Fruit fly (Drosophila melanogaster) whole organism, larva: ENCODE data around the gene CG6785.

Experiments
- noc ChIP-seq: fragments of 200-800 bp; sonication (Bioruptor generic); optimal IDR thresholded peaks from 3 replicates; lab custom pipeline; 2019; ENCODE audit warnings: missing biosample characterization, mild to moderate bottlenecking, missing genetic modification characterization, moderate library complexity

CG6785 gene

DNA sequence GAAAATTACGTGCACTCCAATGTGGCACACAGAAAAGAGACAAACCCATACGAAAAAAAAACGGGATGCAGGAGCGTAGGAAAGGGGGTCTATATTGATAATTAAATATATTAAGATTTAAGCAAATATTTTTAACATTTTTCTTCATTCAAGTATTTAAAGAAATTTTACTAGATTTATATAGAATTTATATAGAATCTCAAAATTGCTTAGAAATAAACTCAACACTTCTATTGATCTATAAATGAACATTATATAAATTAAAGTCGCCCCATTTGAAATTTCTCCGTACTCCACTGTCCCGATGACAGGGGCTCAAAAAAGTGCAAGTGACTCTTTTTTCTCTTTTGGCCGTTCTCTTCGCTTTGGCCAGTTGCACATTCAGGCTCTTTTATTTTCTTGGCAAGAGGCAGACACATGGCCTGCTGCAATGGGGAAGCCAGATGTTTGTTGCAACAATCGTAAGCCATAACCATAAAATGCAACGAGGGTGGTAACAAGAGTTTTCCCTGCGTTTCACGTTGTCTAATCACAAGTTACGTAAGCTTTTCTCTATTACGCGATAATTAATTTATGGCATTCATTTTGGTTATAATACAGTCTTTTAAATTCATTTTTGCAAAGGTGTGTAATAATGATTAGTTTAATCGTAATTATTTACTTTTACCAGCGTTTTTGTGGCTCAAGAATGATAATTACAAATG lies 20.8 kb upstream of the CG6785 start:
- TF ChIP-seq noc (tag; lab: Kevin White, UChicago): no peak

DNA sequence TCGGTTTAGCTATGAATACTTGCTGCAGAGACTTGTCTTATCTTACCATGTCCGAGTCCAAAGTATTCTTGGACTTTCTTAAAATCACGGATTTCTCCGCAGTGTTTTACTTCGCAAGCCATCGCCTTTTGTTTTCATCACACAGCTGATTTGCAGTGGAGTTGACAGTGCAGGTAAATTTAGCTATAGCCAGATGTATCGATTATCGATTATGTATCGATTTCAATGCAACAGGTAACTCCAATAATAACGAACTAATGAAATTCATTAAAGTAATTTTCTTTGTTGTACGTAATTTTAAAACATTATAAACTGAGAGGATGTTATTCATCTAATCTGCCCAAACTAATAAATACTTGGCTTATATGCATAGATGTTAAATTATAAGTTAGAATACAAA lies 18.0 kb upstream of the CG6785 start, which contains the start of gene Rab3-GAP:
Rab3-GAP (minus strand) TSS at position 150 of the 400 bp plus-strand sequence.
- TF ChIP-seq noc (tag; lab: Kevin White, UChicago): no peak

DNA sequence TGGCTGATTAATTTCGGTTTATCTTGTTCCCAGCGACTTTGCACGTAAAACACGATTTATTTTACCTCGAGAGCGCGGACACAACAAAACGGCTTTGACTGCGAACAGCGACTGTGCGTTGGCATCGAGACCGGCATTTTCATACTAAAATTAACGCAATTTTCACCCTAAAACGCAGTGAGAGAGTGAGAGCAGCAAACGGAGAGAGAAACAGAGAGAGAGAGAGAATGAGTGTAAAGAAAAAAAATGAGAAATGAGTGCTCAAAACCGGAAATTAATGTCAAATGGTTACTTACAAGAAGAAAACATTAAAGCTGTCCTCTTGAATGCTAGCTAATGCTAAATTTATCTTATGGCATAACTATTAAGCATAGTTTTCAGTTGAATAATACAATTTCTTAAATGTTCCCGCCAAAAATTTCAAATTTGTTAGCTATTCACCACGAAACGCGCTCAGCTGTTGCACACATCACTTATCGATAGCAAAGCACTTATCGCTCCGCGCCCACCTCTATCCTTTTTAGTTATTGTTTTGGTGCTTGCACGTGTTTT lies 10.9 kb upstream of the CG6785 start, which contains the start of the genes JhI-21, RpL7-like and CG34164:
JhI-21 (minus strand) TSS at position 206 of the 552 bp plus-strand sequence.
RpL7-like (plus strand) TSS at position 490 of the 552 bp plus-strand sequence.
CG34164 (plus strand) TSS at position 512 of the 552 bp plus-strand sequence.
- TF ChIP-seq noc (tag; lab: Kevin White, UChicago): no peak

DNA sequence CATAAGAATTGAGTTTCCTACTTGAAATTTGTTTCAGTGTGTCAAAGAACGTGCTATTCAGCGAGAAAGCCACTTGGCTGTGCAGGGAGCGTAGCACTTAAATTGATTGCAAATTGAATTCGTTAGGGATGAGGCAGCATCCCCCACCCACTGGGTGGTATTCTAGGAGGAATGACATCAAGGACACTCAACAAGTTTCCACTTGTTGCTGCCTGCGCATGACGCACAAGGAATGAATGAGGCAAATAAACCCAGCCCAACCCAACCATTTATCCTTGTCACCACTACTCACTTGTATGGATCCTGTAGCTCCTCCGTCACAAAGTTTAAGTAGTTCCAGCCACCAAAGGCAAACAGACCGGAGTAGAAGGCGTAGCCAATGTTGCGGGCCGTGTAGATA lies 8.4 kb upstream of the CG6785 start:
- TF ChIP-seq noc (tag; lab: Kevin White, UChicago): no peak

DNA sequence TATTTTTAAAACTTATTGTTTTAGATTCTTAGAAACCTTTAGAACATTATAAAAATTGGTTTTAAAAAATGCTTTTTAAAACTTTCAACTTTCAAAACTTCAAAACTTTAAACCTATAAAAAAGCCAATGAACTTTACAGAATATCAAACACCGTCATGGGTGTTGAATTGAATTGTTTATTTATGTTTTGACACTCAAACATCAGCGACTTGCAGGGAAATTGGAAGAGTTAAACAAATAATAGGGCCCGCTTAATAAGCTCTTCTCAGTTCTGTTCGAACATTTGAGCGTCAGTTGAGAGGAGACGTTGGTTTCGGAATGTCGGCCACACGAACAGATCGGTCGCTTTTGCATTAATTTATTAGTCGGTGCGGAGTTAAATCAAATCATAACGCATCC lies 4.1 kb upstream of the CG6785 start, which contains the start of gene PLCXD:
PLCXD (plus strand) TSS at position 286 of the 400 bp plus-strand sequence.
- no peak for TF ChIP-seq noc (tag; lab: Kevin White, UChicago)

DNA sequence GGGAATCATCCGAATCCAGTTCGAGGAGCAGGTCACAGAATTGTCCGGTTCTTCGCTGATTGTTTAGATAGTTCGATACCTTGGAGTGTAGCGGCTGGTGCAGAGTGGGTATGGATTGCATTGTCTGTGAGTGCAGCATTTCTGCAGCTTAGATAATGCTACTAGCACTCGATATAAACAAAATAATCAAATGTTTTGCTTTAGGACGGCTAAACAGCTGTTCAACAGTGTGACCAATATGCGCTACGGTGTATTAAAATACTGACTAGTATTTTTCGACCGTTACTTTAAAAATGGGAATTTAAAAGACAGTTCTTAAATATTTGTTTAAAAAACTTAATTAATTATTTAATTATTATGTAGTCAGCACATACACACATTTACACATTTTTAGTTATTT lies 3.7 kb upstream of the CG6785 start, which contains the start of gene Plzf:
Plzf (minus strand) TSS at position 196 of the 400 bp plus-strand sequence.
- no peak for TF ChIP-seq noc (tag; lab: Kevin White, UChicago)

DNA sequence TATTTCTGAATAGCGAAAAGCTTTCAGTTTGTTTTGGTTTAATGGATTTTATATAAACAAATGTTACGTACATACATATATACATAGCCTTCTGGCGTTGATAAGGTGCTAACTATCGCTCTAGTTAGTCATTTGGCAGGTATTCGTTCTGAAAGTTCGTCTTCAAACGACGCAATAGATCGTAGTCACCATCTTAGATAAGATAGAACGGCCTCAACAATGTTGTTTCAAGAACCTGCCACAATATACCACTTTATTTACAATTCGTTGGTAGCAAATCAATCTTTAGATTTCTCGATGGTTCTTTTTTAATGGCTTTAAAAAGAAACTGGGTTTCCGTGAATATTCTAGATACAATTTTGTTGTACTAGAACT lies 1.8 kb upstream of the CG6785 start:
- TF ChIP-seq noc (tag; lab: Kevin White, UChicago): peak; percentile 50

DNA sequence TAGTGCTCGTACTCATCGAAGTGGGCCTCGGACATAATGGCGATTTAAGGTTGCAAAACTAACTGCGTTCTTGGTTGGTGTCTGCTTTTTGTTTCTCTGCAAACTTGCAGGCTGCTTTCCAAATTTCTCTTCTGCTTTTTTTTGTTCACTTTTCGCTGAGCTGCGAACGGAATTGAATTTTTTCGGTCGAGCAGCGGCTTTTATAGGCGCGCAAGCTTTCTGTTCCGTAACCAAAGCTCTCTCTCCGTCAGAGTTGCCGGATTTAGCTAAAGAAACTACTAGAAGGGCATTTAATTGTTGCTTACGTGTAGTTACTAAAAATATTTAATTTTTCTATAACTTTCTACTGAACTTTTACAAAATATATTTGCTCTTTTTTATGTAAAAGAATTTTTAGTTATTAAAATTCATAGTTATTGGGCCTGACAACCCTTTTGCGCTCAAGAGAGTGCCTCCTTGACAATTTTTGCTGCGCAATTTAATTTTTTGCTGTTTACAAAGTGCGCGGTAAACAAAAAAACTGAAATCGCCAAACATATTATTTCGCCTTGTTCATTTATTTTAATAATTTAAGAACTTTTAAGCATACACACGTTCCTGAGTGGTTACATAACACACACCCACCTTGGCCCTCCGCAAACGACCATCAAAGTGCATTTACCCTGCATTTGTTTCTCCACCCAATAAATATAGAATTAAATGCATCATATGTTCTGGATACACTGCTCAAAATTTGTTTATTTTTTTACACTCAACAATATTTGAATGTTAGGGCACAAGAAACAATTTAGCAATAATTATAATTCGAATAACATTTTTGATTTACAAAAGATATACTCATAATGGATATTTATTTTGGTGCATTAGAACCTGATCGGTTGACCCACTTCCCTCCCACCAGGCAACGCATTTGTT lies 1.2 kb upstream of the CG6785 start, which contains the start of gene CG6770:
CG6770 (minus strand) TSS at position 178 of the 915 bp plus-strand sequence.
- TF ChIP-seq noc (tag; lab: Kevin White, UChicago): peak; percentile 87

DNA sequence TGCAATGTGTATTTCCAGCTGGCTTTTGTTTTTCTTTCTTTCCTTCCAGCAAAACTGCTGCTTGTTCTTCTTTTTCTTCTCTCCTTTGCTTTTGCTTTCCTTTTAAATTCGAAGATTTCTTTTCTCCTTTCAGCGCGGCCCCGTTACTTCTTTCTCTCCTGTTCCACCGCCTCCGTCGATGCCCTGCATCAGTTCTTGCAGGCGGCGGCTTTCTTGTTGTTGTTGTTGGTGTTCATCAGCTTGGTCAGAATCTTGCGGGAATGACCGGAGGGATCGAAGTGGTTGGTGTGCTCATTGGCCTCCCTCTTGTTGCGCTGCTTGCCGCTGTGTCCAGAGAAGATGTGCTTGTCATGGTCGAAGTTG lies 559 bp upstream of the CG6785 start:
- TF ChIP-seq noc (tag; lab: Kevin White, UChicago): no peak

DNA sequence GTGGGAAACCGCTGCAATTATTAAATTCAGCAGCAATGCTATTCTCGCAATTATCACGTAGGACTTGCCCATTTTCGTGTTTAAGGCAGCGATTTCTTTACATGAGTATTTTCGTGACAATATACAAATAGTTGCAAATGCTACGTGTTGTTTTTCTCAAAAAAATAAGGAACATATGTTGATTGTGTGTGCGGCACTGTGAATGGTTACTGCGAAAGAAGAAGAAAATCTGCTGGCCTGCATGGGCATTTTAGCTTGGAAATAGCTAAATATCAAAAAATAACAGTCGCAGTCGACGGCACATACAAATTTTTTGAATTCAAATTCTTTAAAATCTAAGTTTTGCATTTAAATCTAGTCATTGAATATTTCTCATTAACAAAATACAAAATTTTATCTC lies 4.5 kb downstream of the CG6785 start, which contains the start of gene CG6766:
CG6766 (minus strand) TSS at position 180 of the 400 bp plus-strand sequence.
- no peak for TF ChIP-seq noc (tag; lab: Kevin White, UChicago)

DNA sequence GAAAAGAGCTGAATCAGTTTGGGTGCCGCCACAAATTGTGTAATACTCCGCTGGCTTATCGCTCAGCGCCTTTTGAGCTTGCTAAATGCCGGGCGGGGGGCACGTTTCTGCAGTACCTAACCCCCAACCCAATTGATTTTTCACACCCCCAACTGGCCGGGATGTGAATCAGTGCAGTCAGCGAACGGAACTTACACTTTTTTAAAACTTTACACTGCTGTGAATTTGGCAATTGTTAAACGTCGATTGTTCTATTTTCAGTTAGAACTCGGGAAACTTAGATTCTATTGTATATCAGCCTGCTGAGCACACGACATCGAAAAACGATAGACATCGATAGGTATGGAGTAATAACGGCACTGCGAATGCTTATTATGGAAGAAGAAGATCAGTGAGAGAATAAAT lies 6.8 kb downstream of the CG6785 start, which contains the start of gene Tom70:
Tom70 (minus strand) TSS at position 335 of the 405 bp plus-strand sequence.
- no peak for TF ChIP-seq noc (tag; lab: Kevin White, UChicago)

DNA sequence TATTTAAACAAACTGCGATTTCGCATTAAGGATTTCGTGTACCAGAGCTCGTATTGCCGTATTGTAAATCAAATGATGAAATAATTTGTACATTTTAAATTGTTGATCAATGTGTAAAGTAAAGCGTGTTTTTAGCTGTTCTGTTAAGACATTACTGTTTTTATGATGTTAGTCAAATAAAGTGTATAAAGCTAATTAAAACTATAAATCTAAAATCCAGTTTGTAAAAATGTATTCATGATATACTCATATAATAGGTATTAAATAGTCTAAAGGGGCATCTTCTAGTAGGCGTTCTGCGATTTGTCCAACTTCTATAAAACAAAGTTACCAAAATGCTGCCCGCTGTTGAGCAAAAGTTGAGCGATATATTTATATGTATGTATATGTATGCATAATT lies 11.1 kb downstream of the CG6785 start, which contains the start of gene CG18788:
CG18788 (plus strand) TSS at position 301 of the 400 bp plus-strand sequence.
- TF ChIP-seq noc (tag; lab: Kevin White, UChicago): no peak

DNA sequence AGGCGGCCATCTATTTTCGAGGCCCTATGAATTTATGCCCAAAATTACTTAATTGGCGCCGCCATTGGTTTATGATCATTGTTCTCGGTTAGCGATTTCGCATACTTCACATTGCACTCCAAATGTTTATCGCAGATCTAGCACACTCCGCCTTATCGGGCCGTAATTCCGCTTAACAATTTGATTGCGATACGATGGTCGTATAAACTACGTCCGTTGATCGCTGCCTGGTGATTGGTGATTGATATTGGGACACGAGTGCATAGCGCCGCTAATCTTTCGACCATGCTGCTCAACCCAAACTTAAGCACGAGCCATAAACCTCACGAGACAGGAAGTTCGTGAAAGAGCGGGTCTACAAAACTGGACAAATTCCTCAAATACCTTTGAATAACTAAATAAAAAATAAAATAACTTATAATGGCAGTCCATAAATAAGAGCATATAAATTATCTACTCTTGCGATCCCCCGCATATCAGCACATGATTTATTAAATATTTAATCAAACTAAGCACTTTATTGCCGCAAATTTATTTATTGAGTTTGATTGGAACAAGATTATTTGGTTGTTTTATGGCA lies 14.4 kb downstream of the CG6785 start:
- TF ChIP-seq noc (tag; lab: Kevin White, UChicago): peak; percentile 79

DNA sequence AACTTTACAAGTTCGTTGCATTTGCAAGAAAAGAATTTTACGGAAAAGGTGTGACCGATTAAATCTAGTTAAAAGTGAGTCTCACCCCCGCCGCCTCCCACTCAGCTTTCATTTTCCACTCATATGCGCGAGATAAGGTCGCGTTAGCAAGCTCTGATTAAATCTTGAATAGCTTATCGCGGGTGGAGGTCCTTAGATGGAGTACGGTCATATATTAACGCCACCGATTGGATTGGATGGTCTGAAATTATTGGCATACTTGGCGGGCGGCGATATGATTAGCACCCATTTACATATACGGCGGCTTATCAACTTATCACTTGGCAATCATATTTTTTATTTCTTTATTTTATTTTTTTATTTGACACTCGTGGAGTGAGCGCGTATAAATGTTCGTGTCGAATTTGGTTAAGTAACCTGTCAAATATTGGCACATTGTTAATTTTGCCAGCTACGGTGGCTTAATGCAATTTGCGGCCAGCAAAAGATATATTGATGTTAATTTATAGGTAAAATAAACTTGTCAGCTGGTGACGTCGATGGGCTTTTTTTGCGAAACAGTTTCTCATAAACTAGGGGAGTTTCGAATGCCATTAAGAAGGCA lies 15.3 kb downstream of the CG6785 start:
- peak; percentile 89 for TF ChIP-seq noc (tag; lab: Kevin White, UChicago)

DNA sequence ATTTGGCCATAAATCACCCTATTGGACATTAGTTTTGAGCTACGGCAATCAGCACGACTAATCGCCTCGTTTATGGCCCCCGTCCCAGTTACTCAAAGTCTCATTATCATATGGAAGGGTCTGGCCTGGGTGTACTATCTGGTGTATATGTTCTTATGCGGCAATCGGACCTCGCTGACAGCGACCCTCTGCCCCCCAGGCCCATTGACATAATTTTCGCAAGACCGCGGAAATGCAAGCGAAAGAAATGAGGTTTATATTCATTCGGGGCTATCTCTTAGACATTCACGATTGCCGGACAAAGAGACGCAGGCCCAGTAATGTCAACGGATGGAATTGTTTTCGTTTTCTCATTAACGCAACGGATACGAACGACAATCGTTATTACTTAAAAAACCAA lies 16.2 kb downstream of the CG6785 start:
- no peak for TF ChIP-seq noc (tag; lab: Kevin White, UChicago)
